Worm (Caenorhabditis elegans): Measurements from ENCODE around the gene hhat-1.

DNA sequence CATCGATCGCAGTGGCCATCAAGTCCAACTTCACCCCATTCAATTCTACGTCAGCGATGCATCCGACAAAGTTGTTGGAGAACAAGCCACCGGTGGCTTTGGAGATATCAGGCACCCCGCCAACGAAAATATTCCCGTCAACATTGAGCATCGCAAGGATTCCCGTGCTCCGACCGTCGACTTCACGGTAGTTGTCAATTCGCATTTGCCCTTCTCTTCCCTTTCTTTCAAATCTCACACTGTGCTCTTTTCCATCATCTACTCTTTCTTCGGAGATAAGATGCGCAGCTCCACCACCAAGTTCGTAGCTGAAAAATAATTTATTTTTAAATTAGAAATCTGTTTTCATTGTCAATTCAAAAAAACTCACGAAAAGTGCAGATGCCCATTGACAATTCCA lies 30.7 kb upstream of the hhat-1 start:
- TF ChIP-seq ceh-6 (GFP tag; optimal IDR thresholded peaks at IDR 0.05) (no peak), ama-1 (optimal IDR thresholded peaks at IDR 0.05) (no peak), pag-3 (tag; optimal IDR thresholded peaks at IDR 0.05; ENCODE audit: borderline replicate concordance) (no peak), hlh-30 (tag; optimal IDR thresholded peaks at IDR 0.05; ENCODE audit: insufficient read depth) (no peak), ahr-1 (tag; optimal IDR thresholded peaks at IDR 0.05) (no peak), hlh-15 (tag; optimal IDR thresholded peaks at IDR 0.05) (no peak), nfya-1 (tag; optimal IDR thresholded peaks at IDR 0.05) (no peak), unc-86 (tag; optimal IDR thresholded peaks at IDR 0.05) (no peak), elt-2 (tag; optimal IDR thresholded peaks at IDR 0.05) (no peak), gmeb-2 (tag; optimal IDR thresholded peaks at IDR 0.05) (no peak), fkh-6 (tag; optimal IDR thresholded peaks at IDR 0.05) (no peak), tbx-7 (tag; optimal IDR thresholded peaks at IDR 0.05) (no peak), nhr-232 (tag; optimal IDR thresholded peaks at IDR 0.05) (no peak), pat-9 (tag; optimal IDR thresholded peaks at IDR 0.05) (no peak)

Data from whole organism, late embryonic.